Worm (Caenorhabditis elegans) whole organism, midembryonic: ENCODE results near the gene cest-2.2.

Experiments used
- T22C8.4 ChIP-seq: fragments of 200-800 bp; sonication (Bioruptor generic); IDR thresholded peaks from 2 replicates; pipeline ENCODE4 v1.3.6; 2022; ENCODE audit warnings: missing genetic modification characterization, missing compliant biosample characterization
- med-1 ChIP-seq: sonication (generic microtip); optimal IDR thresholded peaks from 2 replicates; lab custom pipeline; 2017; ENCODE audit warnings: missing genetic modification characterization, mild to moderate bottlenecking, missing compliant biosample characterization, antibody characterized with exemption, missing genetic modification reagents; ENCODE audit not compliant: insufficient read depth
- ztf-23 ChIP-seq: fragments of 200-800 bp; sonication (Bioruptor generic); IDR thresholded peaks from 2 replicates; pipeline ENCODE4 v1.3.6; 2022; ENCODE audit warnings: missing genetic modification reagents, missing genetic modification characterization, missing compliant biosample characterization

DNA sequence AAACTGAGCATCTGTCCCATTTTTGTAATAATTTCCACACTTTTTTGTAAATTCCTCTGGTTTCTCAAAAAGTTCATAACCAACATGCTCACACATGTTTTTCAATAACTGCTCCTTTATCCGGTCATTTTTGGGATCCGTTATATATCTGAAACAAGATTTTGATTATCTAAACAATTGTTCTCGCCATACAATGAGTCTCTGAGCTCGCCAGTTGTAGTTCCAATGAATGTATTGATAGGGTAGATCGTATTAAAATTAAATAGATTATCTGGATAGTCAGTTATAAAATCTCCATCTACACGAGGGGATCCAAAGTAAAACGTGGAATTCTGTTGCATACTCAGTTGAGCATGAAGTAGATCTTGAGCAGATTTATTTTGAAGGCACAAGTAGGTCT, 1.4 kb upstream of the cest-2.2 start:
- no peak for TF ChIP-seq T22C8.4 (GFP tag; lab: Robert Waterston, UW)
- no peak for TF ChIP-seq med-1
- TF ChIP-seq ztf-23 (GFP tag; lab: Robert Waterston, UW): no peak
